Fruit fly (Drosophila melanogaster): ENCODE data around the gene Pgk.

Pgk gene

dm6 chr2L:2744852-2745251 is 8.0 kb downstream of the Pgk start, which contains the start of the genes CG9961 and Cwc25 (continued):
- TF ChIP-seq p53 (GFP tag; optimal IDR thresholded peaks at IDR 0.05) (no peak), CG1602 (GFP tag; optimal IDR thresholded peaks at IDR 0.05) (no peak), lmd (GFP tag; IDR thresholded peaks at IDR 0.05) (no peak), row (GFP tag; IDR thresholded peaks at IDR 0.05) (0 out of 3 replicates have a peak, but pooled peaks have one; percentile 24), CG13123 (GFP tag; optimal IDR thresholded peaks at IDR 0.05) (no peak), CG10274 (GFP tag; optimal IDR thresholded peaks at IDR 0.05) (no peak), MESR4 (GFP tag; optimal IDR thresholded peaks at IDR 0.05) (peak; percentile 28), Dp (GFP tag; optimal IDR thresholded peaks at IDR 0.05) (peak; percentile 42), CG15514 (GFP tag; optimal IDR thresholded peaks at IDR 0.05) (peak; percentile 25), crp (GFP tag; optimal IDR thresholded peaks at IDR 0.05) (peak; percentile 48 to 88), CG31224 (GFP tag; IDR thresholded peaks at IDR 0.05) (no peak), peb (GFP tag; IDR thresholded peaks at IDR 0.05) (no peak)

dm6 chr2L:2739820-2740230 is 13.0 kb downstream of the Pgk start, which contains the start of gene Hrs:
TSS of gene Hrs (plus strand) at chr2L:2739986.
- TF ChIP-seq MBD-R2 (GFP tag; IDR thresholded peaks at IDR 0.05) (peak; percentile 78), CG10267 (tag; optimal IDR thresholded peaks at IDR 0.05) (peak; percentile 54), CG42726 (GFP tag; IDR thresholded peaks at IDR 0.05; ENCODE audit: partially characterized antibody) (0 out of 2 replicates have a peak, but pooled peaks have one; percentile 32), rib (GFP tag; IDR thresholded peaks at IDR 0.05) (peak; percentile 70; the same call in 1 of the 2 replicates), B-H2 (GFP tag; optimal IDR thresholded peaks at IDR 0.05) (peak; percentile 14), CG14710 (tag; optimal IDR thresholded peaks at IDR 0.05) (peak; percentile 71), CG6854 (GFP tag; optimal IDR thresholded peaks at IDR 0.05) (no peak), Dref (GFP tag; IDR thresholded peaks at IDR 0.05) (peak; percentile 28; the same call in 1 of the 2 replicates), Abd-B (GFP tag; optimal IDR thresholded peaks at IDR 0.05) (no peak), CG1233 (GFP tag; optimal IDR thresholded peaks at IDR 0.05) (no peak), vvl (GFP tag; IDR thresholded peaks at IDR 0.05) (peak; percentile 83), Elba2 (GFP tag; optimal IDR thresholded peaks at IDR 0.05) (peak; percentile 64), bbx (GFP tag; IDR thresholded peaks at IDR 0.05; ENCODE audit: partially characterized antibody) (peak; percentile 60; the same call in 1 of the 2 replicates), croc (GFP tag; conservative IDR thresholded peaks at IDR 0.05) (no peak), Pdp1 (GFP tag; optimal IDR thresholded peaks at IDR 0.05) (peak in 1 of 2 experiments; percentile 91), stwl (tag; optimal IDR thresholded peaks at IDR 0.05) (peak; percentile 91), sug (tag; optimal IDR thresholded peaks at IDR 0.05) (peak; percentile 40), NK7.1 (GFP tag; optimal IDR thresholded peaks at IDR 0.05) (no peak), aop (GFP tag; IDR thresholded peaks at IDR 0.05) (no peak), CG7987 (GFP tag; optimal IDR thresholded peaks at IDR 0.05) (peak; percentile 24), E2f2 (GFP tag; IDR thresholded peaks at IDR 0.05) (peak; percentile 79), ken (GFP tag; IDR thresholded peaks at IDR 0.05) (0 out of 3 replicates have a peak, but pooled peaks have one; percentile 12), nmo (GFP tag; optimal IDR thresholded peaks at IDR 0.05) (peak; percentile 76), Sin3A (optimal IDR thresholded peaks at IDR 0.05) (peak; percentile 41), CG16779 (GFP tag; IDR thresholded peaks at IDR 0.05) (no peak), YL-1 (GFP tag; optimal IDR thresholded peaks at IDR 0.05) (peak; percentile 71), Dp (GFP tag; optimal IDR thresholded peaks at IDR 0.05) (peak; percentile 80), phol (tag; optimal IDR thresholded peaks at IDR 0.05) (peak; percentile 50), CG17385 (GFP tag; optimal IDR thresholded peaks at IDR 0.05) (no peak), CG12659 (GFP tag; optimal IDR thresholded peaks at IDR 0.05) (peak; percentile 36), trem (tag; optimal IDR thresholded peaks at IDR 0.05) (peak; percentile 86), CG17361 (GFP tag; IDR thresholded peaks at IDR 0.05) (0 out of 3 replicates have a peak, but pooled peaks have one; percentile 18), Myb (GFP tag; optimal IDR thresholded peaks at IDR 0.05) (peak; percentile 98), Ets97D (GFP tag; optimal IDR thresholded peaks at IDR 0.05) (peak; percentile 67), CTCF (GFP tag; optimal IDR thresholded peaks at IDR 0.05) (peak; percentile 22), Fer1 (GFP tag; optimal IDR thresholded peaks at IDR 0.05) (peak; percentile 45), sens (GFP tag) (peak; percentile 81), Optix (GFP tag; IDR thresholded peaks at IDR 0.05) (no peak), CG2116 (GFP tag; optimal IDR thresholded peaks at IDR 0.05) (peak; percentile 68)
